Fruit fly (Drosophila melanogaster): ENCODE measurements around the gene tzn.

tzn gene

dm6 chr3L:20834150-20834549, 35.7 kb downstream of the tzn start:
- TF ChIP-seq hbn (GFP tag; IDR thresholded peaks at IDR 0.05; ENCODE audit: partially characterized antibody) = no peak
- TF ChIP-seq maf-S (GFP tag; optimal IDR thresholded peaks at IDR 0.05) = no peak
- peak in 1 of 2 experiments; percentile 91 for TF ChIP-seq Pdp1 (GFP tag; optimal IDR thresholded peaks at IDR 0.05)
- no peak for TF ChIP-seq CG4404 (GFP tag; IDR thresholded peaks at IDR 0.05)
- no peak for TF ChIP-seq pzg (GFP tag; optimal IDR thresholded peaks at IDR 0.05)
- TF ChIP-seq gro (GFP tag; optimal IDR thresholded peaks at IDR 0.05) = no peak
- TF ChIP-seq Hr3 (GFP tag; optimal IDR thresholded peaks at IDR 0.05) = no peak
- no peak for TF ChIP-seq NFAT (GFP tag; IDR thresholded peaks at IDR 0.05)

dm6 chr3L:20835882-20836281, 37.4 kb downstream of the tzn start, which contains the start of gene CG3288:
CG3288 (plus strand) TSS chr3L:20836182.
- TF ChIP-seq YL-1 (GFP tag; optimal IDR thresholded peaks at IDR 0.05) (no peak), Opbp (GFP tag; IDR thresholded peaks at IDR 0.05; ENCODE audit: partially characterized antibody) (no peak)

DNA sequence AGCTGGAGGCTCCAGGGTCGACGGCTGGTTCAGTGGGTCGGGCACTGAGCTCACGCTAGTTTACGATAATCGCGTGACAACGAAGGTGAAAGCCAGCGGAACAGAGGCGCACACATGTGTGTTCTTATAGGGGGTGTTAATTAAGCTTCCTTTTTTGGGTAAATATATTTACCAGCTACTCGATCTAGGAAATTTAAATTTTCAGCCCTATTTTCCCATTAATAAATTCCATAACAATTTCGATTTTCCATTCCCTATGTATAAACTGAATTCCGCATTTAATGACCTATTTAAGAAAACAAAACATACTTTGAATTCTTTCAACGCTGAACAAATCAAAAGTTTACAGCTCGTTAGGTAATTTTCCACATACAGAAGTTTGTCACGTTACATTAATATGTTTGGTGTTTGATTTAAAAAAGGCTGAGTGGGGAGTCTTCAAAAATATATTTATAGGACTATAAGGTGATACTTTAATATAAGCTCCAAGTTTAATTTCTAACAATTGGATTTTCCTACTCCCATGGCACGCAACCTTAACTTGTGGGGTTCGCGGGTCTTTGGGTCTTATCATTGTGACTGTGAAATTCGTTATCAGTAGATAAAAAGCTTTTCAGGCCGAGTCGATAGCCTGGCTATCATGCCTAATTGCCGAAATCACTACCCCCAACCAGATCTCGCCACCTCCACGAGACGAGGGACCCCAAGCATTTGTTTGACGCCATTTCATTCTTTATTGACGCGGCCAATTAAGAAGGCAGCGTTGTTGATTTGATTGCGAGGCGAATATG, 38.8 kb downstream of the tzn start, which contains the start of gene CG13255:
Gene CG13255 (plus strand): TSS at position 449 of the 791 bp plus-strand sequence.
- TF ChIP-seq emc (GFP tag; optimal IDR thresholded peaks at IDR 0.05) (no peak), CoRest (tag; optimal IDR thresholded peaks at IDR 0.05) (peak; percentile 72), CG12104 (GFP tag; optimal IDR thresholded peaks at IDR 0.05) (peak; percentile 49), zen2 (GFP tag; IDR thresholded peaks at IDR 0.05; ENCODE audit: partially characterized antibody) (no peak), CG4424 (GFP tag; optimal IDR thresholded peaks at IDR 0.05) (peak; percentile 50), hth (optimal IDR thresholded peaks at IDR 0.05) (no peak), Myb (GFP tag; optimal IDR thresholded peaks at IDR 0.05) (peak; percentile 36), fu2 (GFP tag; optimal IDR thresholded peaks at IDR 0.05) (peak; percentile 25), CG4820 (GFP tag; optimal IDR thresholded peaks at IDR 0.05) (no peak), CG16815 (GFP tag; optimal IDR thresholded peaks at IDR 0.05) (peak; percentile 29), Neu2 (GFP tag; optimal IDR thresholded peaks at IDR 0.05; ENCODE audit: borderline replicate concordance) (no peak), D19B (GFP tag; optimal IDR thresholded peaks at IDR 0.05) (peak; percentile 55), zfh1 (GFP tag; IDR thresholded peaks at IDR 0.05) (no peak), CG16813 (GFP tag; IDR thresholded peaks at IDR 0.05; ENCODE audit: partially characterized antibody) (no peak), CG10979 (tag; optimal IDR thresholded peaks at IDR 0.05) (peak; percentile 3), CG1792 (GFP tag; optimal IDR thresholded peaks at IDR 0.05) (peak; percentile 1), fd102C (GFP tag; optimal IDR thresholded peaks at IDR 0.05) (no peak), CG31441 (GFP tag; IDR thresholded peaks at IDR 0.05) (peak; percentile 21; the same call in 1 of the 2 replicates), CG3281 (GFP tag; optimal IDR thresholded peaks at IDR 0.05) (peak; percentile 69), tin (GFP tag; optimal IDR thresholded peaks at IDR 0.05) (no peak), H2.0 (GFP tag; IDR thresholded peaks at IDR 0.05) (no peak), fd64A (GFP tag; optimal IDR thresholded peaks at IDR 0.05) (no peak), CG3407 (GFP tag; optimal IDR thresholded peaks at IDR 0.05) (no peak), wor (GFP tag; IDR thresholded peaks at IDR 0.05) (no peak), pum (GFP tag; optimal IDR thresholded peaks at IDR 0.05) (no peak), PHDP (tag; optimal IDR thresholded peaks at IDR 0.05) (peak; percentile 37), CG7786 (GFP tag; optimal IDR thresholded peaks at IDR 0.05) (peak; percentile 45), gro (GFP tag; optimal IDR thresholded peaks at IDR 0.05) (no peak), Atf-2 (GFP tag; optimal IDR thresholded peaks at IDR 0.05) (peak; percentile 23), CG18011 (GFP tag; optimal IDR thresholded peaks at IDR 0.05) (peak; percentile 21), Pdp1 (GFP tag; optimal IDR thresholded peaks at IDR 0.05) (peak; percentile 18 to 32), bsh (GFP tag; optimal IDR thresholded peaks at IDR 0.05) (no peak), CG8944 (GFP tag; optimal IDR thresholded peaks at IDR 0.05) (no peak), cg (GFP tag; optimal IDR thresholded peaks at IDR 0.05) (no peak), CG10209 (GFP tag; optimal IDR thresholded peaks at IDR 0.05) (peak; percentile 59), nerfin-2 (GFP tag; IDR thresholded peaks at IDR 0.05; ENCODE audit: partially characterized antibody) (no peak), crp (GFP tag; optimal IDR thresholded peaks at IDR 0.05) (no peak)
